Fruit fly (Drosophila melanogaster) whole organism, larva: ENCODE results near the gene TTLL15.

Experiments used
- noc ChIP-seq: fragments of 200-800 bp; sonication (Bioruptor generic); optimal IDR thresholded peaks from 3 replicates; lab custom pipeline; 2019; ENCODE audit warnings: missing biosample characterization, mild to moderate bottlenecking, missing genetic modification characterization, moderate library complexity

TTLL15 gene

DNA sequence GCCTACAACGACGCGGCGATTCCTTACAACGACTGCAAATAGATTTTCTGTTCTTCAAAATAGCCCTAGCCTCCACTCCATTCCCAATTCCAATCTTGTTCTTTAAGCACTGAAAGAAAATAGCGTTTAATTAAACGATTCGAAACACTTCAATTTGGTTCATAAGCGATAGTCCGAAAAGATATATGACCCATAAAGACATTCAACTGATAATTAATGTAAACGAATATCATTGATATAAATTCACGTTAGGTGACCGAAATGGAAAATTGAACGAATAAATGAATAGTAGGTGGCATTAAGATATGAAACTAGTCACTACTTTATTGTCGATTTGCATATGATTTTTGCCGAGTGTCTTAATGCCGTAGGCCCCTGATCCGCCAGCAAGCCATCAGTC lies 14.7 kb downstream of the TTLL15 start:
- no peak for TF ChIP-seq noc (tag; lab: Kevin White, UChicago)

DNA sequence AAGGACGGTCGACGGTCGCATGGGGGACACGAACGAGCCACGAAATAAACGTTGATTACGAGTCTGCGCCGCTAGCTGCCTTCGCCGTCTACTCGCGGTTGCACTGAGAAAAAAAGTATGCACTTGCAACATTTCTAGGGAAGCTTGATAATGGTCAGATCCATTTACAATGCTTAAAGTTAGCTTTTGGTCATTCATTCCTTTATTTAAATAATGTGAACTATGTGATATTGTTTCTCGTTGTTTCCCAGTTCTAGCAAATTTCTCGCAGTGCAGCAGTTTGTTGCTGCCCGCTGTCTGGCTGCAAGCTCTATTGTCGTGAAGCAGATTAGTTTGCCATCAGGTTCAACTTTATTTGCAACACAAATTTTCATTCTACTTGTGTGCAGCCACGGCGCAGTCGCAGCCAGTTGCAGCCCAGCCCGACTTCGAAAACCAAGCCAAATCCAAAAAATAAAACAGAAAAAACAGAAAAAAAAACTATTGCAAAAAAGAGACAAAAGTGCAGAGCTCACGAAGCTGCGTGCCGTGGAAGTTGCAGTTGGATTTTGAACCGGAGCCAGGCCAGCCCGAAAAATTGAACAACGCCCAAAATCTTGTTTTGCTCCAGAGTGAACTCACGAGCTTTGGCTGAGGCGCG lies 17.6 kb downstream of the TTLL15 start:
- no peak for TF ChIP-seq noc (tag; lab: Kevin White, UChicago)

DNA sequence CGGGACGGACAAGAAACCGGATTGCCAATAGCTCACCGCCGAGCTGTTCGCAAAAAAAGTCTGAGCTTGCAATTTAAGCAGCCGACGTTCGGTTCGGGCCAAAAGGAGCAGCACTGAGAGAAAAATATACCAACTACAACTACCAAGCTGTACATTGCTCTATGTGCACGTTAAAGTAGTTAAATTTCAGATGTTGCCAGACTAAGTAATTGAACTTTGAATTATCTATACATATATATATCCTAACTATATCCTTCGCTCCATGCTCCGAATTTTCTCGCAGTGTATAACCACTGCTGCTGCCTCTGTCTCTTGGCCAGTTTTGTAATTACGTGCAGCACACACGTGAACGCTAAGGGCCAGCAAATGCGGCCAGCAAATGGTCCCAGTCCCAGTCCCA lies 19.8 kb downstream of the TTLL15 start:
- TF ChIP-seq noc (tag; lab: Kevin White, UChicago): no peak

DNA sequence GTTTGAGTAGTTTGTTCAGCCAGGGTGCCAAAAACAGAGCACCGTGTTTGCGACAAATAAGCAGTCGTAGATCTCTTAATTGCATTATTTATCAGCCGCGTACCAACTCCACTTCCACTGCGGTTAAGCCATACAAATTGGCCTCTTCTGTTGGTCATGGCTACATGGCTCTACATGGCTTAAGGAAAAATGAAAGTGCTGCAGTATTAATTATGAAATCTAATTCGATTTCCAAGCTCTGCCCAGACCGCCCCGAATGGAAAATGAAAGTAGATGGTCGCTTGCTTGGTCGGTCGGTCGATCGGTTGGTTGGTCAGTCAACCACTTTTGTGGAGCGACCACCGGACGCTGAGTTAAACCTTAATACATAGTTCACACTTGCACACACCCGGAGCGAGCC lies 21.8 kb downstream of the TTLL15 start:
- TF ChIP-seq noc (tag; lab: Kevin White, UChicago): no peak

DNA sequence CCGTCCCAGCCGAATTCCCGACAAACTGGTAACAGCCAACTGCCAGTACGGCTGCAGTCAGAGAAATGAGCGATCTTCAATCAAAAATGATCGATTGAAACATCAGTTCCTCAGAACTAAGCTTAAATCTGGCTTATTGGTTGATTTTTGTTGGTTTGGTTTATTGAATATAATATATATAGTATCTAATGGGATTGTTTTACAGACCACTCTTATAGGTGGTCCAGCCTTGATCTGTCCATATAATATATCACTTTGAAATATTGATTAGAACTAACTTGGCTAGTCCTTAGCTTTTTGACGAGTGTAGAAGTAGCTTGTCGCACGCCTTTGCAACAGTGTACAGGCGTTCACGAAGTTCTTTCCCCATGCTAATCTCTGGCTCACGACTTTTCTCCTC lies 27.3 kb downstream of the TTLL15 start:
- no peak for TF ChIP-seq noc (tag; lab: Kevin White, UChicago)

DNA sequence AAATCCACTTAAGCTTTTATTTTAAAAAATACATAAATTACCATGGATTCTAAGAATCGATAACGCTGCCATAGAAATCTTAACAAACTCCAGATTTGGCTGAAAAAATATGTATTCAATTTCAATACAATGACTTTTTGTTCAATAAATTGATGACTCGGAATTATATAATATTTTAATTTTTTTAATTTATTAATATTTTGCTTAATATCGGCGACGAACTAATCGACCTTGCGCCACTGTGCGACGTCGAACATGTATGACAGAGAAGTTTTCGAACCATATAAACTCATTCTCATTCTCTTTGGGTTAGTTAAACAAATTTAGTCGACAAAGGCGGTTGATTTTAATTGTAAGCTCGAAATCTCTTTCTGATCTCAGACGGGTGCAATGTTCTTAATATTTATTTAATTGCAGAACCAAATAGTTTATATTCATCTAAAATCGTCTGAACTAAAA lies 34.5 kb downstream of the TTLL15 start, which contains the start of gene CG42394:
Gene CG42394, plus strand, starts transcription at position 311 of the 459 bp plus-strand sequence.
- peak; percentile 86 for TF ChIP-seq noc (tag; lab: Kevin White, UChicago)

DNA sequence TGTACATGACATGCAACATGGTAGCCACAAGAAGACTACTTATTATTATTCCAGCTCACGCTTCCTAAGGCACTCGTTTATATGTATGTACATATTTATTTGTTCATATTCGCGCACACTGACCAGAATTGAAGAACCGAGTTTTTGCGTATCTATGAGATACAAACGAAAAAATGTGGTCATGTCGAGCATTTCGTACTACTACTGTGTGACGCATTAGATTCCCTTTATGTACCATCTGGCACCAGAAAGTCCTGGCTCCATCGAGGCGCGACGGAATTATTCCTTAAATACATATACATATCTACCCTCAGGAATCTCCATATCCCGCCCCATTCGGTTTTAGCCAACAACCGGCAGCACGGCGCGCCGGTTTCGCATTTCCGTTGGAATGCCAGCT lies 35.5 kb downstream of the TTLL15 start:
- TF ChIP-seq noc (tag; lab: Kevin White, UChicago): no peak

DNA sequence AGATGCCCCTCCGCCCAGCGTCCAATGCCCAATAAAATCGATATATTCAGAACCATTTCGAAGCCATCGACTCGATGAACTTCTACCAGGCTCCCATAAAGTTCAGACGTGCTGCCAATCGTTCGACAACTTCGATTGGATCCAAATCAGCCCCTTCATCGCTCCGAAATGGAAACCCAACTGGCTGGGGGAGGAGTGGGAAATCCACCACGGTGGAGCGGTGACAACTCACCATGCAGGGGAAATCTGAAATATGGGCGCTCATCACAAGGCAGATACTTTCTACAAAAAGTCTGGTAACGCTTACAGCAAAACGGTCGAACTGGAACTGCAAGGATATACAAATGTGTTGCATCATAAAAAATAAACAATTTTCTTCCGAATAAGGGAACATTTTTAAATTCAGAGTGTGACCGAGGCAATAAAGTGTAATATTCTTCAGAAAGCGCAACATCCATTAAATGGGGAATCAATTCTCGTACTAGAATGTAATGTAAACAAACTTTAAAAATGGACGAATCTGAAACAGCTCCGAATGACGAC lies 37.2 kb downstream of the TTLL15 start, which contains the start of gene CG4565:
Gene CG4565, plus strand, starts transcription at position 493 of the 543 bp plus-strand sequence.
- no peak for TF ChIP-seq noc (tag; lab: Kevin White, UChicago)

DNA sequence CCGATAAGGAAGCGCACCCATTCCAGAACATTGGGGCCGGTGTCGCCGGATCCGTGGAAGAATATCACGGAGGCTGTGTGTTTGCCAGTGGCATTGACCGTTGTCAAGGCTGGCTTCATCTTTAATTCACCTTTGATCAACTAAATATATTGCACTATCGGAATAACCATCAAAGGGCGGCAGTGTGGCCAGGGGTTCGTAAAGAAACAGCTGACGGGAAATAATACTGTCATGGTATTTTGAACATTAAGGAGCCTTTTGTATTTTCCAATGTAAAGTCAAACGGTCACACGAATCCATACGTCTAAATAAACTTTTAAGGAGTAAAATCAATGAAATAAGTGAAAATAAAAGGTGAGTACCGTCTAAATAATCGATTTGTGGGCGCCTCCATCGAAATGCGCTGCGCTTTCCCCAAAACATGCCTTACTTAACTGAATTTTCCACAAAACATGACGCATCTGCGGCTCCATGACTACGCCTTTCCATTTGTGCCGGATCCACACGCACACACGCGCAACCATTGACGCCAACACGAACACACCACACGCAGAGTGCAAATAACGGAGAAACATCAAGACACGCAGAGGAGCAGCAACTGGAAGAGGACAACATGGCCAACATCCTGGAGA lies 39.3 kb downstream of the TTLL15 start, which contains the start of the genes CG6567 and CG4511:
Gene CG6567, minus strand, starts transcription at position 209 of the 632 bp plus-strand sequence.
Gene CG4511, plus strand, starts transcription at position 259 of the 632 bp plus-strand sequence.
- peak; percentile 10 for TF ChIP-seq noc (tag; lab: Kevin White, UChicago)

DNA sequence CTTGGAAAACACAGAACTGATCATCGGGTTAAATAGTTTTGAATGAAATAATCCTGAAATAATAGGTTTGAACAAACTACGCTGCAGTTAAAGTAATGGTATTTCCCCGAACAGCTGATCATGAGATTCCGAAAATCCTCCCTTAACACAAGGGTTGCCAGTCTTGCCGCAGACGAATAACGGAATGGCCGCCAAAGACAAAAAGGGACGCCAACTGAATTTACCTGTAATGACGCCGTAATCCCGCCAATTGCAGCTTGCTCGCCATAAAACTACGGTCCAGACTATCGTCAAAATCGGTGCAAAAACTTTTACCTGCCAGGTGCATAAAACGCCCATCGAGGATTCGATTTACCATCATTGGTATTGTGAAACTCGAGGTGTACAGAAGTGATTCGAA lies 41.5 kb downstream of the TTLL15 start, which contains the start of gene CG4570:
Gene CG4570, plus strand, starts transcription at position 190 of the 400 bp plus-strand sequence.
- no peak for TF ChIP-seq noc (tag; lab: Kevin White, UChicago)

DNA sequence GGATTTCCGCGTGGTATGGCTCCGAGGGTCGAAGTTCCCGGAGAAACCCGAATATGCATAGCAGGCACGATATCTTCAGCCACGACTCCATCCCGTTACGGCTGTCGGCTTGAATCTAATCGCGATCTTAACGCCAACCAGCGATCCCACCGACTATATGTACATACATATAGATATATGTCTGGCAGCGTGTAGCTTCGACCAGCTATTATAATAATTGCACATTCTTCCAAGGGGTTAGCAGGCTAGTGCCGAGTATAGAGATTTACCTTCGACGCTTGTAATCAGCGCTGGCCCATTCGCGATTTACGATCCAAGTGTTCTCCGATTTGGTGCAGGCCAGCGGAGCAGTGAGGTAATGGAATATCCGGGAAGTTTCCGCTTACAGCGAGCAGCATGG lies 44.6 kb downstream of the TTLL15 start, which contains the start of gene CG14694:
Gene CG14694, minus strand, starts transcription at position 101 of the 400 bp plus-strand sequence.
- no peak for TF ChIP-seq noc (tag; lab: Kevin White, UChicago)

DNA sequence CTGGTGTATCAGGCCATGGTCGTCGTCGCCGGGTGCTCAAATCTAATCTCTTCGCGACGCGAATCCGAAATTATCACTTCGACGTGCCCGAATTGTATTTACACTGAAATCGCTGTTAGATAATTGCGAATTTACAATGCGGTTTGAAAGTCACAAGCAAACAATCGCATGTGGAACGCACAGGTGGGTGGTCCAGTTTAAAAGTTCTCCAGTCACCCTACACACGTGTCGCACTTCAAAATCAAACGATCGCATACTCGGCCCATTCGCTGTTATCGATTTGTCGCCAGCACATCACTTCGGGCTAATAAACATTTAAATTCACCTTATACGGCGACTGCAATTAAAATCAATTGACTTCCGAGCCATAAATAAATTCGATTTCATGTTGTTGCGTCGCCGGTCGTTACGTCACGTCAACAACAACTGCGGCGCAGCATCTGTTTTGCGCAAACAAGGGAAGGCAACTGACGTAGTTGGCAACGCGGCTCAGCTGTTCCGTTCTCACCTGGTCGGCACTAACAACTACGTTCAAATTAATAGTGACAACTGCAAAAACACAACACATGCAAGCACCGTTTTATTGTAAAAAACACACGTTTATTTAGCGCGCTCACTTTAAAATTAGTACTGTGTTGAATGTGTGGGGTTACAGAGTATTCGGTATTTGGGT lies 47.8 kb downstream of the TTLL15 start, which contains the start of gene CG6574:
Gene CG6574, minus strand, starts transcription at position 216 of the 673 bp plus-strand sequence.
- peak; percentile 46 for TF ChIP-seq noc (tag; lab: Kevin White, UChicago)

DNA sequence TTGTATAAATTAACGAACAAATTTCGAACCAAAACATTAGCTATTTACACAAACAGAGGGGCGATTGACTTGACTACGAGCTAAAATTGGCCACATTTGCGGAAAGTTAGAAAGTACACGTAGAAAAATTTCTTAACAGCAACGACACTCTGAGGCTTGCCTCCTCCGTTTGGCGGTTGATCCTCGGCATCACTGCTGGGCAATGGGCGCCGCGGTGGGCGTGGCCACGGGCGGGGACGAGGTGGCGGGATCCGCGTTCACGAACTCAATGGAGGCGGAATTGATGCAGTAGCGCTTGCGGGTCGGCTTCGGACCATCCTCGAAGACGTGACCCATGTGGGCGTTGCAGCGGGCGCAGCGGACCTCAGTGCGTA lies 48.3 kb downstream of the TTLL15 start:
- no peak for TF ChIP-seq noc (tag; lab: Kevin White, UChicago)

DNA sequence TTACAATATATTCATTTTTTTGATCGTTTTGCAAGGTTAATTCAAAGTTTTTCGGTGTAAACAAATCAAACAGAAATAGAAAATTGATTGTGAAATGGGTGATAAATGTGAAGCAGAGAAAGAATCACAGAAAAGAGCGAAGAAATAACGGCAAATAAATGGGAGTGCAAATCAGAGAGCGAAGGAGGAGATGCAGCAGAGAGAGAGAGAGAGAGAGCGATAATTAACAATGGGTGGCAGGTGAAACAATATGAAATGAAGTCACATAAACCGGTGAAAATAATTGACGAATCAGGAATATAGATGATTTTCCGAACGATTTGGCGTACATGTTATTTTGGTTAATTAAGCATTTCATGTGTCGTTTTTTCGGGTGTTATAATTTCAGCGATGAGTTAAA lies 48.9 kb downstream of the TTLL15 start:
- TF ChIP-seq noc (tag; lab: Kevin White, UChicago): no peak
